Worm (Caenorhabditis elegans) whole organism, L1 larva: ENCODE measurements around the gene fbn-1.
"Not testable (repeated sequence)": the region's sequence is repeated elsewhere in the genome, so short reads cannot be mapped to it uniquely, and the experiment has no call there.

ENCODE experiments used
- C34B4.2 ChIP-seq: sonication (generic microtip); optimal IDR thresholded peaks from 2 replicates; lab custom pipeline; 2017; ENCODE audit warnings: mild to moderate bottlenecking, missing genetic modification characterization, missing compliant biosample characterization
- F16B12.6 ChIP-seq: fragments of 150-350 bp; optimal IDR thresholded peaks from 2 replicates; lab custom pipeline; 2014; ENCODE audit warnings: missing biosample characterization, missing genetic modification characterization
- ceh-8 ChIP-seq: fragments of 200-800 bp; sonication (Bioruptor generic); optimal IDR thresholded peaks from 2 replicates; lab custom pipeline; 2018; ENCODE audit warnings: mild to moderate bottlenecking, missing genetic modification characterization, moderate library complexity, missing compliant biosample characterization
- ceh-90 ChIP-seq: sonication (generic microtip); optimal IDR thresholded peaks from 2 replicates; lab custom pipeline; 2016; ENCODE audit warnings: missing genetic modification characterization, missing compliant biosample characterization
- ces-1 ChIP-seq: fragments of 150-350 bp; optimal IDR thresholded peaks from 2 replicates; lab custom pipeline; 2014; ENCODE audit warnings: missing biosample characterization, missing genetic modification reagents, missing genetic modification characterization
- efl-1 ChIP-seq, 4 experiments: fragments of 150-350 bp; optimal IDR thresholded peaks in 3 of 4; peaks in 1 of 4; 1 replicate in 1 of 4; 2 replicates in 3 of 4; lab custom pipeline; 2014; ENCODE audit warnings: missing biosample characterization in 2 of 4, missing genetic modification characterization in 2 of 4, missing genetic modification reagents in 2 of 4
- egl-13 ChIP-seq: sonication (generic microtip); optimal IDR thresholded peaks from 2 replicates; lab custom pipeline; 2016; ENCODE audit warnings: missing genotype, missing genetic modification reagents, missing genetic modification characterization, missing compliant biosample characterization
- grh-1 ChIP-seq: fragments of 200-800 bp; sonication (Bioruptor generic); IDR thresholded peaks from 2 replicates; pipeline ENCODE4 v1.3.6; 2022; ENCODE audit warnings: missing genetic modification reagents, missing genetic modification characterization, missing compliant biosample characterization
- hlh-4 ChIP-seq: sonication (generic microtip); optimal IDR thresholded peaks from 2 replicates; lab custom pipeline; 2016; ENCODE audit warnings: mild to moderate bottlenecking, missing genetic modification characterization, missing compliant biosample characterization
- hpl-2 ChIP-seq: fragments of 150-350 bp; optimal IDR thresholded peaks from 2 replicates; lab custom pipeline; 2014; ENCODE audit warnings: missing biosample characterization, missing genetic modification reagents, missing genetic modification characterization
- irx-1 ChIP-seq: sonication (generic microtip); optimal IDR thresholded peaks from 2 replicates; lab custom pipeline; 2016; ENCODE audit warnings: missing genetic modification characterization, missing compliant biosample characterization
- jun-1 ChIP-seq: fragments of 150-350 bp; optimal IDR thresholded peaks from 2 replicates; lab custom pipeline; 2014; ENCODE audit warnings: missing biosample characterization, missing genetic modification reagents, missing genetic modification characterization
- lin-13 ChIP-seq: fragments of 150-350 bp; optimal IDR thresholded peaks from 2 replicates; lab custom pipeline; 2014; ENCODE audit warnings: missing biosample characterization, missing genetic modification reagents, missing genetic modification characterization
- lin-14 ChIP-seq: fragments of 200-800 bp; sonication (Bioruptor generic); optimal IDR thresholded peaks from 2 replicates; lab custom pipeline; 2018; ENCODE audit warnings: mild to moderate bottlenecking, missing genetic modification characterization, moderate library complexity, missing compliant biosample characterization
- lin-39 ChIP-seq: fragments of 150-350 bp; optimal IDR thresholded peaks from 2 replicates; lab custom pipeline; 2014; ENCODE audit warnings: missing biosample characterization, missing genetic modification reagents, missing genetic modification characterization
- mep-1 ChIP-seq: fragments of 150-350 bp; optimal IDR thresholded peaks from 2 replicates; lab custom pipeline; 2014; ENCODE audit warnings: missing biosample characterization, missing genetic modification characterization
- nhr-11 ChIP-seq: fragments of 150-350 bp; optimal IDR thresholded peaks from 2 replicates; lab custom pipeline; 2014; ENCODE audit warnings: missing biosample characterization, missing genetic modification characterization
- nhr-28 ChIP-seq: fragments of 150-350 bp; optimal IDR thresholded peaks from 2 replicates; lab custom pipeline; 2014; ENCODE audit warnings: missing biosample characterization, missing genetic modification characterization
- nhr-47 ChIP-seq: sonication (generic microtip); optimal IDR thresholded peaks from 2 replicates; lab custom pipeline; 2016; ENCODE audit warnings: mild to moderate bottlenecking, missing genetic modification characterization, moderate library complexity, missing compliant biosample characterization
- nhr-90 ChIP-seq: sonication (generic microtip); optimal IDR thresholded peaks from 2 replicates; lab custom pipeline; 2016; ENCODE audit warnings: mild to moderate bottlenecking, missing genetic modification characterization, missing compliant biosample characterization; ENCODE audit not compliant: poor library complexity
- pag-3 ChIP-seq: sonication (generic microtip); optimal IDR thresholded peaks from 2 replicates; lab custom pipeline; 2017; ENCODE audit warnings: missing genetic modification characterization, mild to moderate bottlenecking, missing compliant biosample characterization, antibody characterized with exemption, borderline replicate concordance; ENCODE audit not compliant: insufficient read depth
- pax-3 ChIP-seq: fragments of 200-800 bp; sonication (Bioruptor generic); optimal IDR thresholded peaks from 2 replicates; lab custom pipeline; 2018; ENCODE audit warnings: mild to moderate bottlenecking, missing genetic modification characterization, moderate library complexity, missing compliant biosample characterization
- rnt-1 ChIP-seq: sonication (generic microtip); optimal IDR thresholded peaks from 2 replicates; lab custom pipeline; 2016; ENCODE audit warnings: mild to moderate bottlenecking, missing genetic modification characterization, moderate library complexity, missing compliant biosample characterization
- snpc-4 ChIP-seq: fragments of 150-350 bp; optimal IDR thresholded peaks from 2 replicates; lab custom pipeline; 2014; ENCODE audit warnings: missing biosample characterization, missing genetic modification characterization
- snu-23 ChIP-seq: sonication (generic microtip); optimal IDR thresholded peaks from 2 replicates; lab custom pipeline; 2016; ENCODE audit warnings: missing genetic modification characterization, missing compliant biosample characterization
- sup-37 ChIP-seq: fragments of 200-800 bp; sonication (Bioruptor generic); optimal IDR thresholded peaks from 2 replicates; lab custom pipeline; 2018; ENCODE audit warnings: mild to moderate bottlenecking, missing genetic modification characterization, missing compliant biosample characterization
- unc-130 ChIP-seq: fragments of 150-350 bp; optimal IDR thresholded peaks from 2 replicates; lab custom pipeline; 2017; ENCODE audit warnings: missing biosample characterization, missing genetic modification characterization, inconsistent platforms
- unc-62 ChIP-seq: fragments of 150-350 bp; optimal IDR thresholded peaks from 2 replicates; lab custom pipeline; 2014; ENCODE audit warnings: missing biosample characterization, missing genetic modification reagents, missing genetic modification characterization
- zag-1 ChIP-seq: fragments of 150-350 bp; optimal IDR thresholded peaks from 2 replicates; lab custom pipeline; 2014; ENCODE audit warnings: missing biosample characterization, missing genetic modification characterization
- ztf-4 ChIP-seq: fragments of 150-350 bp; optimal IDR thresholded peaks from 2 replicates; lab custom pipeline; 2014; ENCODE audit warnings: missing biosample characterization, missing genetic modification characterization

fbn-1 gene

ce11 chrIII:7584131-7584646 lies 41.0 kb upstream of the fbn-1 start, which contains the start of gene cup-5 (continued):
- TF ChIP-seq mep-1 (tag; lab: Kevin White, UChicago), result peak; percentile 55
- no peak for TF ChIP-seq ztf-4
- TF ChIP-seq ces-1 (GFP tag; lab: Kevin White, UChicago), result no peak
- TF ChIP-seq pax-3 (tag; lab: Kevin White, UChicago), result no peak
- TF ChIP-seq lin-14 (GFP tag; lab: Kevin White, UChicago), result peak; percentile 44

ce11 chrIII:7588214-7588613 lies 37.0 kb upstream of the fbn-1 start, which contains the start of gene R13A5.15:
TSS of gene R13A5.15 (minus strand) at chrIII:7588314.
- TF ChIP-seq ceh-8 (GFP tag; lab: Kevin White, UChicago) (peak; percentile 30), F16B12.6 (no peak), zag-1 (tag; lab: Kevin White, UChicago) (no peak)

ce11 chrIII:7593285-7593928 lies 31.8 kb upstream of the fbn-1 start, which contains the start of gene R13A5.11:
TSS of gene R13A5.11 (minus strand) at chrIII:7593335.
- TF ChIP-seq efl-1 (optimal IDR thresholded peaks at IDR 0.05; lab: Kevin White, UChicago), result no peak
- TF ChIP-seq efl-1 (GFP tag; optimal IDR thresholded peaks at IDR 0.05 in 1 of 2; lab: Kevin White, UChicago), result peak in 1 of 2 experiments; percentile 29
- no peak for TF ChIP-seq F16B12.6

ce11 chrIII:7594482-7594881 lies 30.7 kb upstream of the fbn-1 start, which contains the start of gene Y80D4G.2:
TSS of gene Y80D4G.2 (minus strand) at chrIII:7594582.
- not testable (repeated sequence) for TF ChIP-seq hpl-2, ceh-8, unc-62 (GFP tag; lab: Kevin White, UChicago)

ce11 chrIII:7608223-7608622 lies 17.0 kb upstream of the fbn-1 start, which contains the start of gene T04A6.3:
TSS of gene T04A6.3 (minus strand) at chrIII:7608323.
- no peak for TF ChIP-seq efl-1 (optimal IDR thresholded peaks at IDR 0.05; lab: Kevin White, UChicago)
- no peak for TF ChIP-seq efl-1 (GFP tag; optimal IDR thresholded peaks at IDR 0.05 in 1 of 2; lab: Kevin White, UChicago)
- no peak for TF ChIP-seq nhr-90
- no peak for TF ChIP-seq jun-1 (tag; lab: Kevin White, UChicago)
- TF ChIP-seq nhr-47 (tag; lab: Kevin White, UChicago), result no peak
- no peak for TF ChIP-seq grh-1 (GFP tag; lab: Robert Waterston, UW)
- no peak for TF ChIP-seq pag-3
- TF ChIP-seq ceh-90 (tag; lab: Kevin White, UChicago), result no peak
- TF ChIP-seq, all 84 proteins: peak for 0

- TF ChIP-seq rnt-1 (tag; lab: Kevin White, UChicago), result no peak
- TF ChIP-seq, all 84 proteins: peak for 0
Observed at ce11 chrIII:7609168-7609567, 16.0 kb upstream of the fbn-1 start, which contains the start of gene nsph-4.3. TSS of gene nsph-4.3 (minus strand) at chrIII:7609268.

- TF ChIP-seq irx-1 (tag; lab: Kevin White, UChicago), result no peak
- no peak for TF ChIP-seq rnt-1 (tag; lab: Kevin White, UChicago)
- no peak for TF ChIP-seq C34B4.2 (tag; lab: Kevin White, UChicago)
- TF ChIP-seq unc-130 (tag; lab: Kevin White, UChicago), result no peak
- no peak for TF ChIP-seq nhr-11 (tag; lab: Kevin White, UChicago)
- no peak for TF ChIP-seq lin-39 (tag; lab: Kevin White, UChicago)
- TF ChIP-seq lin-13 (GFP tag; lab: Kevin White, UChicago), result no peak
- no peak for TF ChIP-seq hlh-4 (tag; lab: Kevin White, UChicago)
- TF ChIP-seq pag-3, result no peak
- no peak for TF ChIP-seq snpc-4 (tag; lab: Kevin White, UChicago)
- TF ChIP-seq egl-13 (tag; lab: Kevin White, UChicago), result no peak
- TF ChIP-seq nhr-28 (tag; lab: Kevin White, UChicago), result no peak
- no peak for TF ChIP-seq snu-23
- TF ChIP-seq sup-37 (GFP tag; lab: Kevin White, UChicago), result no peak
Observed at ce11 chrIII:7614530-7614929, 10.7 kb upstream of the fbn-1 start, which contains the start of gene T04A6.2. TSS of gene T04A6.2 (plus strand) at chrIII:7614830.
